Fruit fly (Drosophila melanogaster) whole organism, embryonic: ENCODE measurements around the gene CG32295.

Experiments
- ATbp ChIP-seq: fragments of 200-800 bp; sonication (Bioruptor generic); optimal IDR thresholded peaks from 2 replicates; lab custom pipeline; 2017; ENCODE audit warnings: missing biosample characterization, mild to moderate bottlenecking, missing genetic modification characterization, missing genetic modification reagents
- B-H1 ChIP-seq: fragments of 200-800 bp; sonication (Bioruptor generic); IDR thresholded peaks from 3 replicates; pipeline ENCODE4 v1.3.6; 2022; ENCODE audit warnings: missing biosample characterization, missing genetic modification characterization
- BtbVII ChIP-seq: fragments of 200-800 bp; sonication (Bioruptor generic); optimal IDR thresholded peaks from 3 replicates; lab custom pipeline; 2017; ENCODE audit warnings: missing biosample characterization, mild to moderate bottlenecking, missing genetic modification characterization
- CG10321 ChIP-seq: fragments of 200-800 bp; sonication (Bioruptor generic); IDR thresholded peaks from 2 replicates; pipeline ENCODE4 v1.3.6; 2022; ENCODE audit warnings: missing biosample characterization, missing genetic modification characterization
- CG10431 ChIP-seq: fragments of 200-800 bp; sonication (Bioruptor generic); optimal IDR thresholded peaks from 3 replicates; lab custom pipeline; 2018; ENCODE audit warnings: missing biosample characterization, mild to moderate bottlenecking, missing genetic modification characterization
- CG11695 ChIP-seq: fragments of 200-800 bp; sonication (Bioruptor generic); IDR thresholded peaks from 3 replicates; pipeline ENCODE4 v1.3.6; 2022; ENCODE audit warnings: missing biosample characterization, missing genetic modification characterization
- CG11723 ChIP-seq: fragments of 200-800 bp; sonication (Bioruptor generic); optimal IDR thresholded peaks from 2 replicates; lab custom pipeline; 2017; ENCODE audit warnings: missing biosample characterization, mild to moderate bottlenecking, missing genetic modification characterization
- CG13296 ChIP-seq: fragments of 200-800 bp; sonication (Bioruptor generic); optimal IDR thresholded peaks from 3 replicates; lab custom pipeline; 2018; ENCODE audit warnings: missing biosample characterization, mild to moderate bottlenecking, missing genetic modification characterization
- CG14710 ChIP-seq: fragments of 200-800 bp; sonication (Bioruptor generic); optimal IDR thresholded peaks from 3 replicates; lab custom pipeline; 2019; ENCODE audit warnings: missing biosample characterization, mild to moderate bottlenecking, missing genetic modification characterization, moderate library complexity
- CG2116 ChIP-seq: fragments of 200-800 bp; sonication (Bioruptor generic); optimal IDR thresholded peaks from 3 replicates; lab custom pipeline; 2018; ENCODE audit warnings: missing biosample characterization, mild to moderate bottlenecking, missing genetic modification characterization
- CG2120 ChIP-seq: fragments of 200-800 bp; sonication (Bioruptor generic); optimal IDR thresholded peaks from 3 replicates; lab custom pipeline; 2016; ENCODE audit warnings: missing biosample characterization, missing genetic modification characterization
- CG31224 ChIP-seq: fragments of 200-800 bp; sonication (Bioruptor generic); IDR thresholded peaks from 2 replicates; pipeline ENCODE4 v1.3.6; 2022; ENCODE audit warnings: missing biosample characterization, missing genetic modification characterization
- CG32532 ChIP-seq: fragments of 200-800 bp; sonication (Bioruptor generic); IDR thresholded peaks from 2 replicates; pipeline ENCODE4 v1.3.6; 2022; ENCODE audit warnings: missing biosample characterization, missing genetic modification characterization
- CG33213 ChIP-seq: fragments of 200-800 bp; sonication (Bioruptor generic); optimal IDR thresholded peaks from 3 replicates; lab custom pipeline; 2016; ENCODE audit warnings: missing biosample characterization, missing genetic modification characterization
- CG34422 ChIP-seq: fragments of 200-800 bp; sonication (Bioruptor generic); IDR thresholded peaks from 3 replicates; pipeline ENCODE4 v1.3.6; 2022; ENCODE audit warnings: missing biosample characterization, missing genetic modification characterization
- CG3838 ChIP-seq: fragments of 200-800 bp; sonication (Bioruptor generic); optimal IDR thresholded peaks from 3 replicates; lab custom pipeline; 2016; ENCODE audit warnings: missing biosample characterization, missing genetic modification characterization
- CG9817 ChIP-seq: fragments of 200-800 bp; sonication (Bioruptor generic); optimal IDR thresholded peaks from 2 replicates; lab custom pipeline; 2018; ENCODE audit warnings: missing biosample characterization, mild to moderate bottlenecking, missing genetic modification characterization, moderate library complexity
- CkIIα-i1 ChIP-seq: fragments of 200-800 bp; sonication (Bioruptor generic); IDR thresholded peaks from 2 replicates; pipeline ENCODE4 v1.3.6; 2022; ENCODE audit warnings: missing biosample characterization, missing genetic modification characterization
- Elba2 ChIP-seq: fragments of 200-800 bp; sonication (Bioruptor generic); optimal IDR thresholded peaks from 3 replicates; lab custom pipeline; 2016; ENCODE audit warnings: missing biosample characterization, missing genetic modification characterization
- Hand ChIP-seq: fragments of 200-800 bp; sonication (Bioruptor generic); optimal IDR thresholded peaks from 2 replicates; lab custom pipeline; 2017; ENCODE audit warnings: mild to moderate bottlenecking, missing biosample characterization, missing genetic modification reagents, missing genetic modification characterization
- Hey ChIP-seq: fragments of 200-800 bp; sonication (Bioruptor generic); optimal IDR thresholded peaks from 3 replicates; lab custom pipeline; 2018; ENCODE audit warnings: missing biosample characterization, mild to moderate bottlenecking, missing genetic modification characterization
- Hr3 ChIP-seq: fragments of 200-800 bp; sonication (Bioruptor generic); optimal IDR thresholded peaks from 3 replicates; lab custom pipeline; 2016; ENCODE audit warnings: missing biosample characterization, missing genetic modification characterization
- Kr ChIP-seq: fragments of 200-800 bp; sonication (Bioruptor generic); optimal IDR thresholded peaks from 2 replicates; lab custom pipeline; 2017; ENCODE audit warnings: missing biosample characterization, mild to moderate bottlenecking, missing genetic modification characterization
- Lim3 ChIP-seq: fragments of 200-800 bp; sonication (Bioruptor generic); IDR thresholded peaks from 2 replicates; pipeline ENCODE4 v1.3.6; 2022; ENCODE audit warnings: missing biosample characterization, missing genetic modification characterization
- Lpt ChIP-seq: fragments of >200 bp; optimal IDR thresholded peaks from 2 replicates; lab custom pipeline; 2018; ENCODE audit warnings: missing biosample characterization, missing genetic modification characterization
- MBD-R2 ChIP-seq: fragments of 200-800 bp; sonication (Bioruptor generic); IDR thresholded peaks from 2 replicates; pipeline ENCODE4 v1.3.6; 2022; ENCODE audit warnings: missing biosample characterization, missing genetic modification characterization
- Nf-YB ChIP-seq: fragments of 200-800 bp; sonication (Bioruptor generic); optimal IDR thresholded peaks from 3 replicates; lab custom pipeline; 2019; ENCODE audit warnings: missing biosample characterization, mild to moderate bottlenecking, missing genetic modification characterization, moderate library complexity
- Optix ChIP-seq: fragments of 200-800 bp; sonication (Bioruptor generic); IDR thresholded peaks from 3 replicates; pipeline ENCODE4 v1.3.6; 2022; ENCODE audit warnings: missing biosample characterization, missing genetic modification characterization
- Poxn ChIP-seq: fragments of 200-800 bp; sonication (Bioruptor generic); IDR thresholded peaks from 2 replicates; pipeline ENCODE4 v1.3.6; 2022; ENCODE audit warnings: missing biosample characterization, missing genetic modification characterization
- Sry-δ ChIP-seq: fragments of 200-800 bp; sonication (Bioruptor generic); optimal IDR thresholded peaks from 2 replicates; lab custom pipeline; 2016; ENCODE audit warnings: missing biosample characterization, missing genetic modification characterization
- Taf1 ChIP-seq: fragments of 200-800 bp; sonication (Bioruptor generic); IDR thresholded peaks from 2 replicates; pipeline ENCODE4 v1.3.6; 2022; ENCODE audit warnings: missing biosample characterization, missing genetic modification characterization
- ac ChIP-seq: fragments of 200-800 bp; sonication (Bioruptor generic); optimal IDR thresholded peaks from 3 replicates; lab custom pipeline; 2017; ENCODE audit warnings: missing biosample characterization, mild to moderate bottlenecking, missing genetic modification characterization
- aop ChIP-seq: fragments of 200-800 bp; sonication (Bioruptor generic); IDR thresholded peaks from 2 replicates; pipeline ENCODE4 v1.3.6; 2022; ENCODE audit warnings: missing biosample characterization, missing genetic modification characterization
- ase ChIP-seq: fragments of 200-800 bp; sonication (Bioruptor generic); IDR thresholded peaks from 3 replicates; pipeline ENCODE4 v1.3.6; 2022; ENCODE audit warnings: missing biosample characterization, missing genetic modification characterization
- cato ChIP-seq: fragments of 200-800 bp; sonication (Bioruptor generic); optimal IDR thresholded peaks from 2 replicates; lab custom pipeline; 2016; ENCODE audit warnings: missing biosample characterization, missing genetic modification characterization, borderline replicate concordance
- chn ChIP-seq: fragments of 200-800 bp; sonication (Bioruptor generic); optimal IDR thresholded peaks from 2 replicates; lab custom pipeline; 2016; ENCODE audit warnings: missing biosample characterization, missing genetic modification characterization
- dm ChIP-seq: fragments of 200-800 bp; sonication (Bioruptor generic); optimal IDR thresholded peaks from 3 replicates; lab custom pipeline; 2016; ENCODE audit warnings: missing biosample characterization, missing genetic modification characterization
- eve ChIP-seq, 2 experiments: fragments of >200 bp; optimal IDR thresholded peaks; 2 replicates each; lab custom pipeline; 2017; ENCODE audit warnings: missing biosample characterization in 2 of 2, missing genetic modification characterization in 2 of 2
- ewg ChIP-seq: fragments of 200-800 bp; sonication (Bioruptor generic); optimal IDR thresholded peaks from 3 replicates; lab custom pipeline; 2017; ENCODE audit warnings: mild to moderate bottlenecking, missing biosample characterization, missing genetic modification reagents, missing genetic modification characterization
- fru ChIP-seq: fragments of >200 bp; optimal IDR thresholded peaks from 2 replicates; lab custom pipeline; 2017
- gfzf ChIP-seq: fragments of 200-800 bp; sonication (Bioruptor generic); optimal IDR thresholded peaks from 2 replicates; lab custom pipeline; 2016; ENCODE audit warnings: missing biosample characterization, mild to moderate bottlenecking, missing genetic modification characterization, moderate library complexity
- grn ChIP-seq: fragments of 200-800 bp; sonication (Bioruptor generic); optimal IDR thresholded peaks from 3 replicates; lab custom pipeline; 2017; ENCODE audit warnings: missing biosample characterization, missing genetic modification characterization
- kay ChIP-seq: fragments of 200-800 bp; sonication (Bioruptor generic); optimal IDR thresholded peaks from 2 replicates; lab custom pipeline; 2016; ENCODE audit warnings: missing biosample characterization, missing genetic modification characterization
- lbe ChIP-seq: fragments of 200-800 bp; sonication (Bioruptor generic); optimal IDR thresholded peaks from 2 replicates; lab custom pipeline; 2016; ENCODE audit warnings: missing biosample characterization, mild to moderate bottlenecking, missing genetic modification characterization
- lov ChIP-seq, 2 experiments: fragments of 200-800 bp in 1 of 2; fragments of >200 bp in 1 of 2; sonication (Bioruptor generic) in 1 of 2; IDR thresholded peaks in 1 of 2; optimal IDR thresholded peaks in 1 of 2; 2 replicates in 1 of 2; 3 replicates in 1 of 2; pipeline versions ENCODE4 v1.3.6 to Lab custom; 2017 to 2022; ENCODE audit warnings: missing biosample characterization in 1 of 2, missing genetic modification characterization in 1 of 2
- nom ChIP-seq: fragments of 200-800 bp; sonication (Bioruptor generic); optimal IDR thresholded peaks from 2 replicates; lab custom pipeline; 2017; ENCODE audit warnings: missing biosample characterization, missing genetic modification characterization, mild to moderate bottlenecking, moderate library complexity, missing genetic modification reagents
- so ChIP-seq: fragments of 200-800 bp; sonication (Bioruptor generic); IDR thresholded peaks from 3 replicates; pipeline ENCODE4 v1.3.6; 2022; ENCODE audit warnings: missing biosample characterization, missing genetic modification characterization
- tio ChIP-seq: fragments of 200-800 bp; sonication (Bioruptor generic); optimal IDR thresholded peaks from 2 replicates; lab custom pipeline; 2017; ENCODE audit warnings: missing biosample characterization, missing genetic modification characterization, inconsistent platforms
- twi ChIP-seq: fragments of 200-800 bp; optimal IDR thresholded peaks from 2 replicates; lab custom pipeline; 2019; ENCODE audit warnings: missing biosample characterization, mild to moderate bottlenecking, missing genetic modification characterization, moderate library complexity
- usp ChIP-seq: fragments of >200 bp; optimal IDR thresholded peaks from 2 replicates; lab custom pipeline; 2017; ENCODE audit warnings: missing biosample characterization, missing genetic modification characterization
- vfl ChIP-seq: fragments of 200-800 bp; sonication (Bioruptor generic); optimal IDR thresholded peaks from 2 replicates; lab custom pipeline; 2016; ENCODE audit warnings: missing biosample characterization, missing genetic modification characterization
- vvl ChIP-seq: fragments of 200-800 bp; sonication (Bioruptor generic); IDR thresholded peaks from 2 replicates; pipeline ENCODE4 v1.3.6; 2022; ENCODE audit warnings: missing biosample characterization, missing genetic modification characterization

Gene CG32295

DNA sequence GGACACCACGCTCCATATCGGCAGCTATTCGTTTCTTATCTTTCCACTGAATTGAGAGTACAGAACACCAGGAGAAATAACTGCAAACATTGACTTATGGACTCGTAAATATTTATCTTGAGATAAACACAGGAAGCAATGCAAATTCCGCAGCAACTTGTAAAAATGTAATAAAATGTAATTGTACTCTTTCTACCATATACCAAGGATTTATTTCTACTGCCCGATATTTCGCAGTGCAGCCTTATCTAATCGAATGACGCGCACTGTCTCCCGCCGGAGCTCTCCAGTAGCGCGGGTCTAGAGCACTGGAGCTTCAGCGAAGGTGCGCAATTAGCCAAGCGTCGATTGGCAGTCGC lies 32.6 kb downstream of the CG32295 start (continued):
- TF ChIP-seq so (GFP tag; lab: Robert Waterston, UW), result peak; percentile 87
- peak; percentile 35 for TF ChIP-seq ATbp (GFP tag; lab: Kevin White, UChicago)
- peak; percentile 24 for TF ChIP-seq CG2116
- TF ChIP-seq CG14710 (tag; lab: Kevin White, UChicago), result peak; percentile 68
- peak; percentile 80 for TF ChIP-seq B-H1
- peak; percentile 88 for TF ChIP-seq ase
- peak; percentile 59 for TF ChIP-seq grn (GFP tag; lab: Kevin White, UChicago)
- peak; percentile 30 for TF ChIP-seq CG3838
- TF ChIP-seq Hand, result peak; percentile 76
- TF ChIP-seq eve (GFP tag; optimal IDR thresholded peaks at IDR 0.05; lab: Kevin White, UChicago), result no peak
- peak; percentile 57 for TF ChIP-seq Sry-δ (GFP tag; lab: Kevin White, UChicago)
- TF ChIP-seq ewg (GFP tag; lab: Kevin White, UChicago), result peak; percentile 42
- no peak for TF ChIP-seq Hey (tag; lab: Kevin White, UChicago)
- TF ChIP-seq CG33213 (GFP tag; lab: Kevin White, UChicago), result peak; percentile 63
- TF ChIP-seq vvl (GFP tag; lab: Robert Waterston, UW), result peak; percentile 92
- peak; percentile 84 for TF ChIP-seq lbe (GFP tag; lab: Kevin White, UChicago)
- TF ChIP-seq CG31224 (GFP tag; lab: Robert Waterston, UW), result peak; percentile 84
- no peak for TF ChIP-seq Lpt (GFP tag; lab: Kevin White, UChicago)
- TF ChIP-seq chn (GFP tag; lab: Kevin White, UChicago), result peak; percentile 33
- no peak for TF ChIP-seq fru (lab: Kevin White, UChicago)
- peak; percentile 90 for TF ChIP-seq kay (GFP tag; lab: Kevin White, UChicago)
- TF ChIP-seq CG10321 (GFP tag; lab: Robert Waterston, UW), result peak; percentile 60
- TF ChIP-seq vfl (GFP tag; lab: Kevin White, UChicago), result peak; percentile 63
- TF ChIP-seq CG32532 (GFP tag; lab: Robert Waterston, UW), result peak; percentile 93
- no peak for TF ChIP-seq gfzf (GFP tag; lab: Kevin White, UChicago)
- TF ChIP-seq Optix (GFP tag; lab: Robert Waterston, UW), result peak; percentile 80; the same call in 2 of the 3 replicates
- TF ChIP-seq CG2120 (GFP tag; lab: Kevin White, UChicago), result peak; percentile 91
- TF ChIP-seq Kr, result no peak
- peak; percentile 91 for TF ChIP-seq CG13296
- TF ChIP-seq MBD-R2 (GFP tag; lab: Robert Waterston, UW), result peak; percentile 88
- peak; percentile 88 for TF ChIP-seq CG34422
- no peak for TF ChIP-seq lov (optimal IDR thresholded peaks at IDR 0.05; lab: Kevin White, UChicago)
- TF ChIP-seq lov (GFP tag; IDR thresholded peaks at IDR 0.05; lab: Robert Waterston, UW), result peak; percentile 58; the same call in 1 of the 3 replicates
- TF ChIP-seq cato (GFP tag; lab: Kevin White, UChicago), result no peak
- TF ChIP-seq twi (tag; lab: Kevin White, UChicago), result peak; percentile 35
- TF ChIP-seq CkIIα-i1 (GFP tag; lab: Robert Waterston, UW), result peak; percentile 58; the same call in 1 of the 2 replicates
- TF ChIP-seq nom, result peak; percentile 92
- TF ChIP-seq CG11695, result peak; percentile 94
- TF ChIP-seq ac (GFP tag; lab: Kevin White, UChicago), result peak; percentile 39
- peak; percentile 81 for TF ChIP-seq CG9817 (tag; lab: Kevin White, UChicago)
- peak; percentile 52 for TF ChIP-seq aop (GFP tag; lab: Robert Waterston, UW)
- TF ChIP-seq dm, result peak; percentile 7
- TF ChIP-seq usp (GFP tag; lab: Kevin White, UChicago), result no peak
- peak; percentile 52 for TF ChIP-seq Nf-YB (GFP tag; lab: Kevin White, UChicago)
- no peak for TF ChIP-seq CG10431 (GFP tag; lab: Kevin White, UChicago)
- TF ChIP-seq Taf1 (GFP tag; lab: Robert Waterston, UW), result peak; percentile 94
- TF ChIP-seq Poxn (GFP tag; lab: Robert Waterston, UW), result peak; percentile 72
- TF ChIP-seq CG11723 (GFP tag; lab: Kevin White, UChicago), result peak; percentile 57
- TF ChIP-seq Elba2, result no peak
- peak; percentile 65 for TF ChIP-seq Hr3 (GFP tag; lab: Kevin White, UChicago)
- TF ChIP-seq BtbVII (GFP tag; lab: Kevin White, UChicago), result peak; percentile 92
- peak; percentile 73 for TF ChIP-seq tio
- peak; percentile 39; the same call in 1 of the 2 replicates for TF ChIP-seq Lim3 (GFP tag; lab: Robert Waterston, UW)
